Worm (Caenorhabditis elegans): ENCODE measurements around the gene lmtr-2.

Gene lmtr-2

ce11 chrV:8013901-8014388 lies 3.0 kb upstream of the lmtr-2 start, which contains the start of gene Y97E10AR.6 (continued):
- no peak for TF ChIP-seq unc-62 (GFP tag; optimal IDR thresholded peaks at IDR 0.05 in 1 of 2)
- no peak for TF ChIP-seq unc-62 (tag; optimal IDR thresholded peaks at IDR 0.05)
- TF ChIP-seq nhr-102 (tag; optimal IDR thresholded peaks at IDR 0.05): no peak
- TF ChIP-seq zip-11 (GFP tag; IDR thresholded peaks at IDR 0.05): no peak
- no peak for TF ChIP-seq ceh-28 (tag; optimal IDR thresholded peaks at IDR 0.05)
- TF ChIP-seq madf-9 (GFP tag; conservative IDR thresholded peaks at IDR 0.05): no peak
- TF ChIP-seq cey-2 (tag; optimal IDR thresholded peaks at IDR 0.05; ENCODE audit: borderline replicate concordance, insufficient read depth): no peak
- TF ChIP-seq aly-2 (tag; optimal IDR thresholded peaks at IDR 0.05): no peak
- peak; percentile 35 for TF ChIP-seq mep-1 (tag; optimal IDR thresholded peaks at IDR 0.05)
- TF ChIP-seq daf-12 (tag; optimal IDR thresholded peaks at IDR 0.05): no peak
- no peak for TF ChIP-seq snpc-1.2 (GFP tag; IDR thresholded peaks at IDR 0.05)
- TF ChIP-seq unc-130 (GFP tag; optimal IDR thresholded peaks at IDR 0.05): no peak
- no peak for TF ChIP-seq nhr-111 (GFP tag; optimal IDR thresholded peaks at IDR 0.05)
- TF ChIP-seq pqm-1 (tag; optimal IDR thresholded peaks at IDR 0.05): no peak

ce11 chrV:8012032-8012431 lies 1.1 kb upstream of the lmtr-2 start, which contains the start of gene rpb-9:
TSS of gene rpb-9 (minus strand) at chrV:8012345.
- no peak for TF ChIP-seq D1046.2 (GFP tag; IDR thresholded peaks at IDR 0.05)
- TF ChIP-seq dve-1 (tag; optimal IDR thresholded peaks at IDR 0.05; ENCODE audit: insufficient read depth): peak; percentile 1
- no peak for TF ChIP-seq daf-19 (GFP tag; conservative IDR thresholded peaks at IDR 0.05)
- peak; percentile 43; the same call in 1 of the 2 replicates for TF ChIP-seq T26A8.4 (GFP tag; IDR thresholded peaks at IDR 0.05)
- peak; percentile 39 for TF ChIP-seq lin-38 (GFP tag; IDR thresholded peaks at IDR 0.05)
- TF ChIP-seq madf-9 (GFP tag; conservative IDR thresholded peaks at IDR 0.05): no peak
- peak; percentile 53; the same call in 1 of the 2 replicates for TF ChIP-seq lin-1 (GFP tag; IDR thresholded peaks at IDR 0.05)
- no peak for TF ChIP-seq zip-11 (GFP tag; IDR thresholded peaks at IDR 0.05)
- no peak for TF ChIP-seq gei-8 (GFP tag; optimal IDR thresholded peaks at IDR 0.05)
- TF ChIP-seq mep-1 (tag; optimal IDR thresholded peaks at IDR 0.05): no peak
- TF ChIP-seq mxl-2 (GFP tag; conservative IDR thresholded peaks at IDR 0.05): no peak
- peak; percentile 4 for TF ChIP-seq nhr-102 (tag; optimal IDR thresholded peaks at IDR 0.05)
- no peak for TF ChIP-seq daf-16 (GFP tag; optimal IDR thresholded peaks at IDR 0.05)
- TF ChIP-seq daf-16 (tag; optimal IDR thresholded peaks at IDR 0.05): peak; percentile 3
- no peak for TF ChIP-seq ceh-20 (GFP tag; IDR thresholded peaks at IDR 0.05)
- no peak for TF ChIP-seq ZK546.5 (tag; optimal IDR thresholded peaks at IDR 0.05)
- TF ChIP-seq ama-1 (optimal IDR thresholded peaks at IDR 0.05): peak; percentile 57
- peak; percentile 8 for TF ChIP-seq F49E8.2 (tag; optimal IDR thresholded peaks at IDR 0.05; ENCODE audit: borderline replicate concordance)
- peak; percentile 35 for TF ChIP-seq mes-2 (tag; optimal IDR thresholded peaks at IDR 0.05; ENCODE audit: poor library complexity, severe bottlenecking)
- TF ChIP-seq Y75B8A.6 (GFP tag; IDR thresholded peaks at IDR 0.05): no peak

- no peak for TF ChIP-seq nhr-77 (tag; optimal IDR thresholded peaks at IDR 0.05)
- no peak for TF ChIP-seq daf-19 (GFP tag; conservative IDR thresholded peaks at IDR 0.05)
- TF ChIP-seq mes-2 (tag; optimal IDR thresholded peaks at IDR 0.05; ENCODE audit: poor library complexity, severe bottlenecking): peak; percentile 7
- TF ChIP-seq mdl-1 (tag; optimal IDR thresholded peaks at IDR 0.05): no peak
- no peak for TF ChIP-seq pqm-1 (tag; optimal IDR thresholded peaks at IDR 0.05)
- TF ChIP-seq ztf-11 (tag; optimal IDR thresholded peaks at IDR 0.05): no peak
- TF ChIP-seq mep-1 (tag; optimal IDR thresholded peaks at IDR 0.05): peak; percentile 26
Measured at ce11 chrV:8010103-8010502, 803 bp downstream of the lmtr-2 start, which contains the start of gene Y97E10AR.4. TSS of gene Y97E10AR.4 (minus strand) at chrV:8010233.

- TF ChIP-seq gei-8 (GFP tag; optimal IDR thresholded peaks at IDR 0.05) (no peak), aha-1 (tag) (peak; percentile 95), unc-62 (GFP tag; optimal IDR thresholded peaks at IDR 0.05 in 1 of 2) (peak in 1 of 2 experiments; percentile 95), unc-62 (tag; optimal IDR thresholded peaks at IDR 0.05) (no peak), F49E8.2 (tag; optimal IDR thresholded peaks at IDR 0.05; ENCODE audit: borderline replicate concordance) (no peak), pha-4 (GFP tag; IDR thresholded peaks at IDR 0.05) (no peak), pha-4 (tag; optimal IDR thresholded peaks at IDR 0.05) (no peak), nhr-42 (GFP tag; IDR thresholded peaks at IDR 0.05) (no peak), nhr-25 (tag; optimal IDR thresholded peaks at IDR 0.05; ENCODE audit: borderline replicate concordance, insufficient read depth) (no peak), lin-15B (tag; optimal IDR thresholded peaks at IDR 0.05) (no peak)
Measured at ce11 chrV:8007460-8008292, 3.2 kb downstream of the lmtr-2 start, which contains the start of gene Y97E10AR.3. TSS of gene Y97E10AR.3 (minus strand) at chrV:8007510.

All from whole organism, L4 larva.